Worm (Caenorhabditis elegans) whole organism, L4 larva: ENCODE data around the gene fbxa-80.
A peak's percentile ranks its signal among the peaks of the same experiment; 100 is the strongest.

Experiments
- Y105C5A.15 ChIP-seq: fragments of 200-800 bp; sonication (Bioruptor generic); IDR thresholded peaks from 2 replicates; pipeline ENCODE4 v1.3.6; 2022; ENCODE audit warnings: missing genetic modification characterization, missing compliant biosample characterization
- ZK546.5 ChIP-seq, 2 experiments: sonication (generic microtip); optimal IDR thresholded peaks; 2 replicates each; lab custom pipeline; 2017; ENCODE audit warnings: missing biosample characterization in 2 of 2, missing genetic modification characterization in 2 of 2
- ceh-28 ChIP-seq: fragments of 150-350 bp; optimal IDR thresholded peaks from 2 replicates; lab custom pipeline; 2014; ENCODE audit warnings: missing biosample characterization, missing genetic modification reagents, missing genetic modification characterization
- lin-1 ChIP-seq: fragments of 200-800 bp; sonication (Bioruptor generic); IDR thresholded peaks from 2 replicates; pipeline ENCODE4 v1.3.6; 2022; ENCODE audit warnings: missing genetic modification reagents, missing genetic modification characterization, missing compliant biosample characterization
- lin-15B ChIP-seq: fragments of 150-350 bp; sonication (generic microtip); optimal IDR thresholded peaks from 3 replicates; lab custom pipeline; 2014; ENCODE audit warnings: missing biosample characterization, missing genetic modification characterization
- mdl-1 ChIP-seq, 2 experiments: fragments of 150-350 bp in 1 of 2; sonication (generic microtip) in 1 of 2; optimal IDR thresholded peaks; 2 replicates each; lab custom pipeline; 2014 to 2017; ENCODE audit warnings: missing biosample characterization in 2 of 2, missing genetic modification characterization in 2 of 2
- nhr-28 ChIP-seq: fragments of 150-350 bp; optimal IDR thresholded peaks from 2 replicates; lab custom pipeline; 2014; ENCODE audit warnings: missing biosample characterization, missing genetic modification characterization
- nhr-42 ChIP-seq: fragments of 200-800 bp; sonication (Bioruptor generic); IDR thresholded peaks from 2 replicates; pipeline ENCODE4 v1.3.6; 2022; ENCODE audit warnings: missing genetic modification characterization, missing compliant biosample characterization
- nhr-76 ChIP-seq: fragments of 150-350 bp; optimal IDR thresholded peaks from 2 replicates; lab custom pipeline; 2014; ENCODE audit warnings: missing biosample characterization, missing genetic modification characterization
- spr-3 ChIP-seq: fragments of 200-800 bp; sonication (Bioruptor generic); optimal IDR thresholded peaks from 2 replicates; lab custom pipeline; 2018; ENCODE audit warnings: mild to moderate bottlenecking, missing genetic modification characterization, missing compliant biosample characterization
- tra-1 ChIP-seq: fragments of 200-800 bp; sonication (Bioruptor generic); IDR thresholded peaks from 2 replicates; pipeline ENCODE4 v1.3.6; 2022; ENCODE audit warnings: missing genetic modification reagents, missing genetic modification characterization, missing compliant biosample characterization

- no peak for TF ChIP-seq lin-15B (tag; lab: Kevin White, UChicago)
- TF ChIP-seq ZK546.5 (tag; optimal IDR thresholded peaks at IDR 0.05; lab: Kevin White, UChicago): no peak
- no peak for TF ChIP-seq lin-1
- no peak for TF ChIP-seq nhr-76 (tag; lab: Kevin White, UChicago)
- TF ChIP-seq mdl-1 (tag; optimal IDR thresholded peaks at IDR 0.05; lab: Kevin White, UChicago): peak in 1 of 2 experiments; percentile 31
- TF ChIP-seq tra-1 (GFP tag; lab: Robert Waterston, UW): no peak
- no peak for TF ChIP-seq Y105C5A.15 (GFP tag; lab: Robert Waterston, UW)
- no peak for TF ChIP-seq ceh-28 (tag; lab: Kevin White, UChicago)
- no peak for TF ChIP-seq spr-3 (GFP tag; lab: Kevin White, UChicago)
- TF ChIP-seq nhr-28: peak; percentile 34
- TF ChIP-seq nhr-42: no peak
These were observed 34.3 kb upstream of the fbxa-80 start, which contains the start of gene fbxa-25 for ce11 chrIII:1349313-1349712.
